Worm (Caenorhabditis elegans) whole organism, early embryonic: ENCODE results near the gene gst-10.

Source experiments
- F13C5.2 ChIP-seq: sonication (generic microtip); optimal IDR thresholded peaks from 2 replicates; lab custom pipeline; 2017; ENCODE audit warnings: mild to moderate bottlenecking, missing genetic modification characterization, inconsistent platforms, missing compliant biosample characterization
- aly-1 ChIP-seq: sonication (generic microtip); optimal IDR thresholded peaks from 2 replicates; lab custom pipeline; 2016; ENCODE audit warnings: missing genetic modification characterization, missing compliant biosample characterization
- ama-1 ChIP-seq: fragments of 150-350 bp; optimal IDR thresholded peaks from 2 replicates; lab custom pipeline; 2014
- ets-7 ChIP-seq: sonication (generic microtip); optimal IDR thresholded peaks from 2 replicates; lab custom pipeline; 2016; ENCODE audit warnings: missing genotype, missing genetic modification characterization, missing compliant biosample characterization
- flt-1 ChIP-seq: fragments of 200-800 bp; sonication (Bioruptor generic); IDR thresholded peaks from 2 replicates; pipeline ENCODE4 v1.3.6; 2022; ENCODE audit warnings: missing genetic modification characterization, missing compliant biosample characterization
- hmbx-1 ChIP-seq: sonication (generic microtip); optimal IDR thresholded peaks from 2 replicates; lab custom pipeline; 2016; ENCODE audit warnings: mild to moderate bottlenecking, missing genetic modification characterization, missing compliant biosample characterization
- hnd-1 ChIP-seq: sonication (generic microtip); optimal IDR thresholded peaks from 2 replicates; lab custom pipeline; 2016; ENCODE audit warnings: missing genetic modification characterization, missing compliant biosample characterization
- pes-1 ChIP-seq: fragments of 200-800 bp; sonication (Bioruptor generic); IDR thresholded peaks from 2 replicates; pipeline ENCODE4 v1.3.6; 2022; ENCODE audit warnings: missing genetic modification reagents, missing genetic modification characterization, missing compliant biosample characterization
- scrt-1 ChIP-seq: fragments of 200-800 bp; sonication (Bioruptor generic); IDR thresholded peaks from 2 replicates; pipeline ENCODE4 v1.3.6; 2022; ENCODE audit warnings: missing genetic modification characterization, missing compliant biosample characterization
- sea-1 ChIP-seq: fragments of 200-800 bp; sonication (Bioruptor generic); conservative IDR thresholded peaks from 2 replicates; pipeline ENCODE4 v1.3.6; 2022; ENCODE audit warnings: missing genetic modification characterization, missing compliant biosample characterization
- tbx-11 ChIP-seq: fragments of 200-800 bp; sonication (Bioruptor generic); IDR thresholded peaks from 2 replicates; pipeline ENCODE4 v1.3.6; 2022; ENCODE audit warnings: missing genetic modification characterization, missing compliant biosample characterization
- tra-4 ChIP-seq: sonication (generic microtip); optimal IDR thresholded peaks from 2 replicates; lab custom pipeline; 2017; ENCODE audit warnings: missing genetic modification characterization, missing compliant biosample characterization

- TF ChIP-seq ama-1 (lab: Kevin White, UChicago) (no peak), F13C5.2 (tag; lab: Kevin White, UChicago) (no peak), hnd-1 (tag; lab: Kevin White, UChicago) (no peak), pes-1 (no peak), hmbx-1 (tag; lab: Kevin White, UChicago) (no peak), tra-4 (tag; lab: Kevin White, UChicago) (no peak), sea-1 (no peak), flt-1 (GFP tag; lab: Robert Waterston, UW) (no peak), tbx-11 (GFP tag; lab: Robert Waterston, UW) (no peak), aly-1 (tag; lab: Kevin White, UChicago) (no peak), ets-7 (tag; lab: Kevin White, UChicago) (no peak), scrt-1 (GFP tag; lab: Robert Waterston, UW) (no peak)
These were observed 19.1 kb downstream of the gst-10 start, which contains the start of gene C29G2.3 for ce11 chrV:2580598-2580997.
